Worm (Caenorhabditis elegans) whole organism, early embryonic: ENCODE measurements around the gene sto-5.

Experiments used
- B0310.2 ChIP-seq: sonication (generic microtip); optimal IDR thresholded peaks from 2 replicates; lab custom pipeline; 2016; ENCODE audit warnings: mild to moderate bottlenecking, missing genetic modification characterization, missing compliant biosample characterization
- F13C5.2 ChIP-seq: sonication (generic microtip); optimal IDR thresholded peaks from 2 replicates; lab custom pipeline; 2017; ENCODE audit warnings: mild to moderate bottlenecking, missing genetic modification characterization, inconsistent platforms, missing compliant biosample characterization
- aly-1 ChIP-seq: sonication (generic microtip); optimal IDR thresholded peaks from 2 replicates; lab custom pipeline; 2016; ENCODE audit warnings: missing genetic modification characterization, missing compliant biosample characterization
- ama-1 ChIP-seq: fragments of 150-350 bp; optimal IDR thresholded peaks from 2 replicates; lab custom pipeline; 2014
- ceh-13 ChIP-seq: fragments of 200-800 bp; sonication (Bioruptor generic); optimal IDR thresholded peaks from 2 replicates; lab custom pipeline; 2018; ENCODE audit warnings: mild to moderate bottlenecking, missing genetic modification characterization, missing compliant biosample characterization
- ceh-36 ChIP-seq: sonication (generic microtip); optimal IDR thresholded peaks from 2 replicates; lab custom pipeline; 2016; ENCODE audit warnings: missing genetic modification characterization, inconsistent platforms, missing compliant biosample characterization
- ets-7 ChIP-seq: sonication (generic microtip); optimal IDR thresholded peaks from 2 replicates; lab custom pipeline; 2016; ENCODE audit warnings: missing genotype, missing genetic modification characterization, missing compliant biosample characterization
- flt-1 ChIP-seq: fragments of 200-800 bp; sonication (Bioruptor generic); IDR thresholded peaks from 2 replicates; pipeline ENCODE4 v1.3.6; 2022; ENCODE audit warnings: missing genetic modification characterization, missing compliant biosample characterization
- hmbx-1 ChIP-seq: sonication (generic microtip); optimal IDR thresholded peaks from 2 replicates; lab custom pipeline; 2016; ENCODE audit warnings: mild to moderate bottlenecking, missing genetic modification characterization, missing compliant biosample characterization
- hmg-4 ChIP-seq: fragments of 200-800 bp; sonication (Bioruptor generic); optimal IDR thresholded peaks from 2 replicates; lab custom pipeline; 2018; ENCODE audit warnings: mild to moderate bottlenecking, missing genetic modification characterization, missing compliant biosample characterization
- hnd-1 ChIP-seq: sonication (generic microtip); optimal IDR thresholded peaks from 2 replicates; lab custom pipeline; 2016; ENCODE audit warnings: missing genetic modification characterization, missing compliant biosample characterization
- pes-1 ChIP-seq: fragments of 200-800 bp; sonication (Bioruptor generic); IDR thresholded peaks from 2 replicates; pipeline ENCODE4 v1.3.6; 2022; ENCODE audit warnings: missing genetic modification reagents, missing genetic modification characterization, missing compliant biosample characterization
- scrt-1 ChIP-seq: fragments of 200-800 bp; sonication (Bioruptor generic); IDR thresholded peaks from 2 replicates; pipeline ENCODE4 v1.3.6; 2022; ENCODE audit warnings: missing genetic modification characterization, missing compliant biosample characterization
- sea-1 ChIP-seq: fragments of 200-800 bp; sonication (Bioruptor generic); conservative IDR thresholded peaks from 2 replicates; pipeline ENCODE4 v1.3.6; 2022; ENCODE audit warnings: missing genetic modification characterization, missing compliant biosample characterization
- tbx-11 ChIP-seq: fragments of 200-800 bp; sonication (Bioruptor generic); IDR thresholded peaks from 2 replicates; pipeline ENCODE4 v1.3.6; 2022; ENCODE audit warnings: missing genetic modification characterization, missing compliant biosample characterization
- tbx-37 ChIP-seq: fragments of 200-800 bp; sonication (Bioruptor generic); conservative IDR thresholded peaks from 2 replicates; pipeline ENCODE4 v1.3.6; 2022; ENCODE audit warnings: missing genetic modification reagents, missing genetic modification characterization, missing compliant biosample characterization
- tra-4 ChIP-seq: sonication (generic microtip); optimal IDR thresholded peaks from 2 replicates; lab custom pipeline; 2017; ENCODE audit warnings: missing genetic modification characterization, missing compliant biosample characterization

The sto-5 gene

DNA sequence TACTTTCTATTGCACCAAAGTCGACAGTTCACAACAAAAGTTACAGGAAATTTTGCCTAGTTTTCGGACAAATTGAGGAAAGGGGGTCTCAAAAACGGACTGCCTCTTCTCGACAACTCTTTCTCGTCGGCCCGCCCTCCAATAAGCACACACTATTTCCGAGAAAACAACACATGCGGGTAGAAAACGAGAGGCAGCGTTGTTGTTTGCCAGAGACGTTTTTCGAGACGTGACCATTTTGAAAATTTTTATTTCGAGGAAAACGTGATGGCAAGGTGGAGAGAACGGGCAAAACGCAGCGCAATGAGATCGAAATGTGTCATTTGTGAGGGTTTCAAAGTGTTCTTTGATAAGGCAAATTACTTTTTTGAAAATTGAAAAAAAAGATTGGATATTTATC lies 31.8 kb downstream of the sto-5 start:
- TF ChIP-seq ama-1 (lab: Kevin White, UChicago), result no peak
- TF ChIP-seq scrt-1 (GFP tag; lab: Robert Waterston, UW), result no peak
- no peak for TF ChIP-seq tbx-11 (GFP tag; lab: Robert Waterston, UW)
- no peak for TF ChIP-seq hmg-4
- no peak for TF ChIP-seq aly-1
- no peak for TF ChIP-seq tra-4 (tag; lab: Kevin White, UChicago)
- no peak for TF ChIP-seq flt-1 (GFP tag; lab: Robert Waterston, UW)
- TF ChIP-seq tbx-37 (GFP tag; lab: Robert Waterston, UW), result no peak
- TF ChIP-seq B0310.2 (tag; lab: Kevin White, UChicago), result no peak
- no peak for TF ChIP-seq hnd-1 (tag; lab: Kevin White, UChicago)
- no peak for TF ChIP-seq hmbx-1 (tag; lab: Kevin White, UChicago)
- TF ChIP-seq ceh-36 (tag; lab: Kevin White, UChicago), result no peak
- no peak for TF ChIP-seq pes-1 (GFP tag; lab: Robert Waterston, UW)
- no peak for TF ChIP-seq F13C5.2

DNA sequence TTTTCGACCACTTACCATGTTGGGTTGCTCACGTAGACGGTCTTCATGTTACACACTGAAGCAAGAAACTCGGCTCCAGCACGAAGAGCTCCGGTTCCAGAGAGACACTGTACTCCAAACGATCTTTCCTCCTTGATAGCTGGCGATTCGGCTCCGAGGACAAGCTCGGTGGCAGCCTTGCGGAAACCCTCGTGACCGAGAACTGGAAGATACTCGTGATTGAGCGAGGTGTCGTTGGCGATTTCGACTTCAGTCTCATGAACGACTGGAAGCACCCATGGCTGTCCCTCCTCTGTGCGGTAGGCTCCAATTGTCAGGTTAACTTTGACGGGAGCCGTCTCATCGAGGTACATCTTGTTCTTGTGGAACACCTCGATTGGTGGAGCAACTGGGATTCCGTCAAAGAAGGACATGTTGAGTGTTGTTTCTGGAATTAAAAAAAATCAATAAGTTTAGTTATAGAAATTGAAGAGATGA lies 32.5 kb downstream of the sto-5 start, which contains the start of gene got-1.2:
Gene got-1.2 (minus strand): TSS at position 427 of the 477 bp plus-strand sequence.
- TF ChIP-seq ama-1 (lab: Kevin White, UChicago), result no peak
- TF ChIP-seq ceh-36 (tag; lab: Kevin White, UChicago), result no peak
- TF ChIP-seq scrt-1 (GFP tag; lab: Robert Waterston, UW), result no peak
- TF ChIP-seq B0310.2 (tag; lab: Kevin White, UChicago), result no peak

DNA sequence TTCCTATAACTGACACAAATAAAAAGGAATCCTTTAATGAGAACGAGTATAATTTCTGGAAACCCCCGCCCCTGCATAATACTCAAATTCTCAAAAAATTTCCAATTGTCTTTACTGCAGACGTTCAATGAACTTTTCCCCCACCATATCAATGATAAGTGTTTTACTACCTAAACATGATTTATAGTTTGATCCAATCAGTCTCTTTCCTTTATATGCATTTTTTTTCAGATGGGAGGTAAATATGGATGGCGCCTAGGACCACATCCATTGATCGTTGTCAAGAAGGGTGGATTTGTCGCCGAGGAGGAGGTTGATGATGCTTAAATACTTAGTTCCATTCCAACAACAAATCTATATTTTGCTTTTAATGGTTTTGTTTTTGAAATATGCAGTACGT lies 38.1 kb downstream of the sto-5 start:
- TF ChIP-seq scrt-1 (GFP tag; lab: Robert Waterston, UW) (no peak), ceh-36 (tag; lab: Kevin White, UChicago) (no peak), aly-1 (no peak), hnd-1 (tag; lab: Kevin White, UChicago) (no peak), hmbx-1 (tag; lab: Kevin White, UChicago) (no peak), tra-4 (tag; lab: Kevin White, UChicago) (no peak), ceh-13 (GFP tag; lab: Kevin White, UChicago) (no peak), B0310.2 (tag; lab: Kevin White, UChicago) (no peak), ets-7 (no peak), pes-1 (GFP tag; lab: Robert Waterston, UW) (no peak), hmg-4 (no peak), tbx-37 (GFP tag; lab: Robert Waterston, UW) (no peak), sea-1 (no peak), tbx-11 (GFP tag; lab: Robert Waterston, UW) (no peak), ama-1 (lab: Kevin White, UChicago) (no peak), flt-1 (GFP tag; lab: Robert Waterston, UW) (no peak), F13C5.2 (no peak)

DNA sequence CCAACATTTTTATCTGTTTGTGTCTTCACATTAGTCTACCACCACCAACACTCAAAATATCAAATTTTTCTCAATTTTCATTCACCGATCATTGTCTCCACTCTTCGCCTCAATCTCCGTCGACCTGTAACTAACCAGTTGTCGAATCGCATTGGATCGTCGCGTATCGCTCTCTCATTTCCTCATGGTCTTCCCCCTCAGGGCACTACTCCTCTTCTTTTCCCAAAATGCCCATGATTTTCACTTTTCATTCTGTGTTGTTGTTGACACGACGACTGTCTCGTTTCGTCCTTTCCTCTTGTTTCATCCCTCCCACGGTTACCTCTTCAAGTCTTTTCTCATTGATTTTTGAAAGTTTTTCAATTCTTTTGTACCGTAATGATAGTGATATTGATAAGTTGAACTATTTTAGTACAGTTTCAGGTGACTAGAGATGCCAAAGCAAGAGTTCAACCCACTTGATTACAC lies 39.2 kb downstream of the sto-5 start, which contains the start of gene T01C8.2:
Gene T01C8.2 (plus strand): TSS at position 418 of the 468 bp plus-strand sequence.
- TF ChIP-seq F13C5.2, result no peak
- TF ChIP-seq hmg-4, result no peak
- no peak for TF ChIP-seq ceh-36 (tag; lab: Kevin White, UChicago)
- TF ChIP-seq ama-1 (lab: Kevin White, UChicago), result no peak
- no peak for TF ChIP-seq hnd-1 (tag; lab: Kevin White, UChicago)
- no peak for TF ChIP-seq B0310.2 (tag; lab: Kevin White, UChicago)
- TF ChIP-seq scrt-1 (GFP tag; lab: Robert Waterston, UW), result no peak
- no peak for TF ChIP-seq tbx-37 (GFP tag; lab: Robert Waterston, UW)
- TF ChIP-seq sea-1, result no peak
- no peak for TF ChIP-seq flt-1 (GFP tag; lab: Robert Waterston, UW)
- TF ChIP-seq ceh-13 (GFP tag; lab: Kevin White, UChicago), result no peak
- TF ChIP-seq ets-7, result no peak
- no peak for TF ChIP-seq aly-1
- TF ChIP-seq hmbx-1 (tag; lab: Kevin White, UChicago), result no peak
- no peak for TF ChIP-seq tbx-11 (GFP tag; lab: Robert Waterston, UW)
- TF ChIP-seq tra-4 (tag; lab: Kevin White, UChicago), result no peak
- no peak for TF ChIP-seq pes-1 (GFP tag; lab: Robert Waterston, UW)

DNA sequence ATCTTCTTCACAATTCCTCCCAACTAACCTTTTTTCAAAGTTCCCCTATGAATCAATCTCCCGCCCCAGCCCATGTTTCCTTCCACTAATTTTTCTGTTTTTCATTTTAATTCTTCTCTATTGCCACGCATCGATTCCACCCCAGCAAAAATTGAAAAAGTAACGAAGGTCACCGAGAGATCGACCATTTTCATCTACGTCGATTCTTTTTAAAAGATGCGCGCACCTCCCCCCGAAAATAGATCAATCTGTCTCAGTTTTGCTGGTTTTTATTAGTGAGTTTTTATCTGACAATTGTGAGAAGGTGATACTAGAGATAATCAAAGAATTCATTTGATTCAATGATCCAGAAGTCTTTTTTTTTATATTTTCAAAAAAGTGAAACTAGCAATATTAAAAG lies 41.2 kb downstream of the sto-5 start:
- TF ChIP-seq ceh-13 (GFP tag; lab: Kevin White, UChicago) (no peak), scrt-1 (GFP tag; lab: Robert Waterston, UW) (no peak), aly-1 (no peak), hnd-1 (tag; lab: Kevin White, UChicago) (no peak), ceh-36 (tag; lab: Kevin White, UChicago) (no peak), flt-1 (GFP tag; lab: Robert Waterston, UW) (no peak), ets-7 (no peak), sea-1 (no peak), F13C5.2 (no peak), hmbx-1 (tag; lab: Kevin White, UChicago) (no peak), ama-1 (lab: Kevin White, UChicago) (no peak), tra-4 (tag; lab: Kevin White, UChicago) (no peak), B0310.2 (tag; lab: Kevin White, UChicago) (no peak), tbx-37 (GFP tag; lab: Robert Waterston, UW) (no peak), hmg-4 (no peak), tbx-11 (GFP tag; lab: Robert Waterston, UW) (no peak)

DNA sequence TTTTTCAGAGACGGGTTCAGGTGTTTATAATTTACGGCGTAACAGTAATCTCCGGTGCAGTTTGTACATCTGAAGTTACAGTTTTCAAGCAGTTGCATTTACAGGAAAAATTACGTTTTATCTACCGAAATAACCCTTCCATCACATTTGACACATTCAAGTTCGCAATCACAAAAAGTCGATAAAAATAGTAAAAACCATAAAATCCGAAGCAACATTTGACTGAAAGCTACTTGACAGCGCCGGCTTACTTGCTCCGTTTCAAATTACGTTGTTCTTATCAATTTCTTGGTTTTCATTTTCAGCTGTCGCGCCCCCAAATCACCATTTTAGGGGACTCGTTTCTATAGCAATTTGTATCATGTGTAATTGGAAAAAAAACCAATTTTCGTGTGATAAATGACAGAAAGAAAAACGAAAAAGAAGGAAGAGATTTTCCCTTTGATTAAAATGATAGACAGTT lies 42.4 kb downstream of the sto-5 start, which contains the start of gene T01C8.3:
Gene T01C8.3 (minus strand): TSS at position 413 of the 463 bp plus-strand sequence.
- TF ChIP-seq ceh-13 (GFP tag; lab: Kevin White, UChicago) (no peak), F13C5.2 (no peak), ets-7 (no peak), ceh-36 (tag; lab: Kevin White, UChicago) (no peak), tra-4 (tag; lab: Kevin White, UChicago) (no peak), flt-1 (GFP tag; lab: Robert Waterston, UW) (no peak), sea-1 (no peak), scrt-1 (GFP tag; lab: Robert Waterston, UW) (no peak), hmbx-1 (tag; lab: Kevin White, UChicago) (no peak), ama-1 (lab: Kevin White, UChicago) (no peak)
